Fruit fly (Drosophila melanogaster) whole organism, wandering third instar larva: ENCODE data around the gene CG42354.

ENCODE experiments used
- HLH106 ChIP-seq: fragments of 200-800 bp; optimal IDR thresholded peaks from 3 replicates; lab custom pipeline; 2019; ENCODE audit warnings: missing biosample characterization, mild to moderate bottlenecking, missing genetic modification characterization, moderate library complexity
- Hr78 ChIP-seq: fragments of >200 bp; optimal IDR thresholded peaks from 2 replicates; lab custom pipeline; 2017; ENCODE audit warnings: missing biosample characterization, missing genetic modification characterization
- Hr83 ChIP-seq: fragments of 200-300 bp; sonication (Bioruptor generic); optimal IDR thresholded peaks from 2 replicates; lab custom pipeline; 2016; ENCODE audit warnings: missing biosample characterization, mild to moderate bottlenecking, missing genetic modification characterization, moderate library complexity; ENCODE audit not compliant: poor library complexity, severe bottlenecking
- Myc ChIP-seq: fragments of >200 bp; optimal IDR thresholded peaks from 2 replicates; lab custom pipeline; 2017
- OdsH ChIP-seq: fragments of 200-800 bp; sonication (Bioruptor generic); optimal IDR thresholded peaks from 2 replicates; lab custom pipeline; 2016; ENCODE audit warnings: missing biosample characterization, mild to moderate bottlenecking, missing genetic modification characterization
- brk ChIP-seq: fragments of 200-800 bp; sonication (Bioruptor generic); optimal IDR thresholded peaks from 2 replicates; lab custom pipeline; 2016; ENCODE audit warnings: missing biosample characterization, mild to moderate bottlenecking, missing genetic modification characterization
- dsf ChIP-seq: sonication (Bioruptor generic); optimal IDR thresholded peaks from 2 replicates; lab custom pipeline; 2016; ENCODE audit warnings: missing biosample characterization, missing genetic modification characterization, borderline replicate concordance
- jim ChIP-seq: fragments of 175-275, 200-325 bp; sonication (Bioruptor generic); optimal IDR thresholded peaks from 2 replicates; lab custom pipeline; 2016; ENCODE audit warnings: missing biosample characterization, mild to moderate bottlenecking, missing genetic modification characterization
- pan ChIP-seq: fragments of >200 bp; optimal IDR thresholded peaks from 2 replicates; lab custom pipeline; 2017
- psq ChIP-seq: fragments of 200-800 bp; sonication (Bioruptor generic); optimal IDR thresholded peaks from 3 replicates; lab custom pipeline; 2017; ENCODE audit warnings: missing biosample characterization, mild to moderate bottlenecking, missing genetic modification characterization, moderate library complexity
- rgr ChIP-seq: fragments of 200-800 bp; sonication (Bioruptor generic); optimal IDR thresholded peaks from 3 replicates; lab custom pipeline; 2016; ENCODE audit warnings: missing biosample characterization, mild to moderate bottlenecking, missing genetic modification characterization
- usp ChIP-seq: fragments of >200 bp; optimal IDR thresholded peaks from 2 replicates; lab custom pipeline; 2017; ENCODE audit warnings: missing biosample characterization, missing genetic modification characterization

DNA sequence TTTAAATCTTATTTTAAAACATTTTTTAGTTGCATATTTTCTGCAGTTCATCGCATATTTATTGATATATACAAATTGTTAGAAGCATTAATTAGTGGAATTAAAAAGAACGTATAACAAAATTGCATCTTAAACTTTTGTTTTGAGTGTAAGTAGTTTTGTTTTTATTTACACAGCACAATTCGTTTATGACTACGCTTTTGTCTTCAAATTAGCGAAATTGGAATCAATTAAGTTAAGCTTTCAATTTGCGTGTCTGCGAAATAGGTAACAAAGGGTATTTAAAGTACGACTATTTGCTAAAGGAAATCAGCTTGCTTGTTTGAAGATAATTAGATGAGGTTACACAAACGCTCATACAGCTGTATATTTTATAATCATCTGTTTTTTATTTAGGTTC lies 16.5 kb downstream of the CG42354 start:
- TF ChIP-seq psq, result no peak
- no peak for TF ChIP-seq Hr83 (GFP tag; lab: Kevin White, UChicago)
- no peak for TF ChIP-seq OdsH
- no peak for TF ChIP-seq pan (lab: Kevin White, UChicago)
- TF ChIP-seq dsf (GFP tag; lab: Kevin White, UChicago), result no peak
- no peak for TF ChIP-seq HLH106 (tag; lab: Kevin White, UChicago)
- no peak for TF ChIP-seq rgr (GFP tag; lab: Kevin White, UChicago)
- no peak for TF ChIP-seq jim (GFP tag; lab: Kevin White, UChicago)
- no peak for TF ChIP-seq usp (GFP tag; lab: Kevin White, UChicago)
- no peak for TF ChIP-seq brk (GFP tag; lab: Kevin White, UChicago)
- no peak for TF ChIP-seq Hr78
- TF ChIP-seq Myc, result no peak
